Worm (Caenorhabditis elegans) whole organism, L4/young adult: ENCODE measurements around the gene nhr-20.

Experiments used
- W03F9.2 ChIP-seq: fragments of 150-350 bp; optimal IDR thresholded peaks from 2 replicates; lab custom pipeline; 2014; ENCODE audit warnings: missing biosample characterization, missing genetic modification characterization
- dao-5 ChIP-seq: sonication (generic microtip); optimal IDR thresholded peaks from 2 replicates; lab custom pipeline; 2016; ENCODE audit warnings: missing genotype, missing genetic modification characterization, moderate library complexity, missing compliant biosample characterization
- him-1 ChIP-seq: sonication (generic microtip); optimal IDR thresholded peaks from 2 replicates; lab custom pipeline; 2016; ENCODE audit warnings: missing genotype, missing genetic modification reagents, missing genetic modification characterization, missing compliant biosample characterization

- TF ChIP-seq him-1 (tag; lab: Kevin White, UChicago) (no peak), W03F9.2 (tag; lab: Kevin White, UChicago) (peak; percentile 7), dao-5 (tag; lab: Kevin White, UChicago) (no peak)
Measured at ce11 chrIII:4196301-4196987, 36.6 kb downstream of the nhr-20 start.
